Worm (Caenorhabditis elegans) whole organism, L3 larva: ENCODE measurements around the gene nduv-2.

Source experiments
- R02D3.7 ChIP-seq: fragments of 150-350 bp; optimal IDR thresholded peaks from 2 replicates; lab custom pipeline; 2014; ENCODE audit warnings: missing biosample characterization, missing genetic modification characterization
- ZK546.5 ChIP-seq: sonication (generic microtip); optimal IDR thresholded peaks from 2 replicates; lab custom pipeline; 2017; ENCODE audit warnings: missing biosample characterization, missing genetic modification characterization
- aly-2 ChIP-seq: fragments of 150-350 bp; optimal IDR thresholded peaks from 2 replicates; lab custom pipeline; 2014; ENCODE audit warnings: missing biosample characterization, missing genetic modification characterization
- ama-1 ChIP-seq: fragments of 150-350 bp; optimal IDR thresholded peaks from 2 replicates; lab custom pipeline; 2018
- ceh-16 ChIP-seq: sonication (generic microtip); optimal IDR thresholded peaks from 2 replicates; lab custom pipeline; 2017; ENCODE audit warnings: missing biosample characterization, missing genetic modification characterization
- ceh-28 ChIP-seq: fragments of 150-350 bp; optimal IDR thresholded peaks from 2 replicates; lab custom pipeline; 2014; ENCODE audit warnings: missing biosample characterization, missing genetic modification reagents, missing genetic modification characterization
- ceh-82 ChIP-seq: fragments of 150-350 bp; optimal IDR thresholded peaks from 2 replicates; lab custom pipeline; 2014; ENCODE audit warnings: missing biosample characterization, missing genetic modification characterization
- ceh-9 ChIP-seq: sonication (generic microtip); optimal IDR thresholded peaks from 2 replicates; lab custom pipeline; 2018; ENCODE audit warnings: missing biosample characterization, missing genetic modification characterization
- egl-27 ChIP-seq: sonication (generic microtip); optimal IDR thresholded peaks from 4 replicates; lab custom pipeline; 2017; ENCODE audit warnings: missing biosample characterization, missing genetic modification reagents, missing genetic modification characterization
- egl-5 ChIP-seq: fragments of 150-350 bp; optimal IDR thresholded peaks from 2 replicates; lab custom pipeline; 2017; ENCODE audit warnings: missing biosample characterization, missing genetic modification reagents, missing genetic modification characterization, inconsistent platforms
- elt-1 ChIP-seq: fragments of 150-350 bp; optimal IDR thresholded peaks from 2 replicates; lab custom pipeline; 2014; ENCODE audit warnings: missing biosample characterization, missing genetic modification characterization
- elt-2 ChIP-seq: sonication (generic microtip); optimal IDR thresholded peaks from 2 replicates; lab custom pipeline; 2016; ENCODE audit warnings: missing genetic modification reagents, mild to moderate bottlenecking, missing genetic modification characterization, missing compliant biosample characterization
- elt-3 ChIP-seq, 3 experiments: fragments of 150-350 bp in 1 of 3; sonication (generic microtip) in 2 of 3; optimal IDR thresholded peaks; 2 replicates in 2 of 3; 4 replicates in 1 of 3; lab custom pipeline; 2014 to 2017; ENCODE audit warnings: missing biosample characterization in 3 of 3, missing genetic modification characterization in 3 of 3
- eor-1 ChIP-seq, 2 experiments: fragments of 150-350 bp; optimal IDR thresholded peaks; 2 replicates each; lab custom pipeline; 2014 to 2018; ENCODE audit warnings: missing biosample characterization in 2 of 2, missing genetic modification characterization in 2 of 2
- fkh-2 ChIP-seq: fragments of 150-350 bp; optimal IDR thresholded peaks from 2 replicates; lab custom pipeline; 2014; ENCODE audit warnings: missing biosample characterization, missing genetic modification reagents, missing genetic modification characterization
- fos-1 ChIP-seq: fragments of 150-350 bp; optimal IDR thresholded peaks from 2 replicates; lab custom pipeline; 2014; ENCODE audit warnings: missing biosample characterization, missing genetic modification characterization
- hmg-11 ChIP-seq: sonication (generic microtip); optimal IDR thresholded peaks from 2 replicates; lab custom pipeline; 2016; ENCODE audit warnings: missing genetic modification characterization, missing compliant biosample characterization
- jun-1 ChIP-seq: fragments of 150-350 bp; optimal IDR thresholded peaks from 2 replicates; lab custom pipeline; 2014; ENCODE audit warnings: missing biosample characterization, missing genetic modification reagents, missing genetic modification characterization
- lin-15B ChIP-seq: fragments of 150-350 bp; optimal IDR thresholded peaks from 2 replicates; lab custom pipeline; 2014; ENCODE audit warnings: missing biosample characterization, missing genetic modification characterization
- lin-39 ChIP-seq: fragments of 150-350 bp; optimal IDR thresholded peaks from 2 replicates; lab custom pipeline; 2018; ENCODE audit warnings: missing biosample characterization, missing genetic modification reagents, missing genetic modification characterization
- lsy-12 ChIP-seq: sonication (generic microtip); optimal IDR thresholded peaks from 2 replicates; lab custom pipeline; 2016; ENCODE audit warnings: mild to moderate bottlenecking, missing genetic modification characterization, missing compliant biosample characterization
- mdl-1 ChIP-seq: fragments of 150-350 bp; optimal IDR thresholded peaks from 2 replicates; lab custom pipeline; 2014; ENCODE audit warnings: missing biosample characterization, missing genetic modification characterization
- mml-1 ChIP-seq: fragments of 150-350 bp; sonication (generic microtip); optimal IDR thresholded peaks from 3 replicates; lab custom pipeline; 2014; ENCODE audit warnings: missing biosample characterization, missing genetic modification characterization
- nfya-1 ChIP-seq: sonication (generic microtip); optimal IDR thresholded peaks from 2 replicates; lab custom pipeline; 2017; ENCODE audit warnings: missing genetic modification characterization, mild to moderate bottlenecking, missing compliant biosample characterization, antibody characterized with exemption, moderate library complexity; ENCODE audit not compliant: insufficient read depth
- nhr-11 ChIP-seq: fragments of 150-350 bp; optimal IDR thresholded peaks from 2 replicates; lab custom pipeline; 2014; ENCODE audit warnings: missing biosample characterization, missing genetic modification characterization
- nhr-12 ChIP-seq: fragments of 150-350 bp; optimal IDR thresholded peaks from 2 replicates; lab custom pipeline; 2014; ENCODE audit warnings: missing biosample characterization, missing genetic modification characterization
- nhr-23 ChIP-seq: fragments of 150-350 bp; optimal IDR thresholded peaks from 2 replicates; lab custom pipeline; 2014; ENCODE audit warnings: missing biosample characterization, missing genetic modification reagents, missing genetic modification characterization
- nhr-237 ChIP-seq: fragments of 150-350 bp; optimal IDR thresholded peaks from 2 replicates; lab custom pipeline; 2014; ENCODE audit warnings: missing biosample characterization, missing genetic modification characterization
- nhr-25 ChIP-seq: sonication (generic microtip); optimal IDR thresholded peaks from 2 replicates; lab custom pipeline; 2017; ENCODE audit warnings: missing biosample characterization, missing genetic modification characterization
- nhr-28 ChIP-seq: fragments of 150-350 bp; optimal IDR thresholded peaks from 2 replicates; lab custom pipeline; 2014; ENCODE audit warnings: missing biosample characterization, missing genetic modification characterization
- nhr-43 ChIP-seq: sonication (generic microtip); optimal IDR thresholded peaks from 2 replicates; lab custom pipeline; 2016; ENCODE audit warnings: mild to moderate bottlenecking, missing genetic modification characterization, missing compliant biosample characterization; ENCODE audit not compliant: poor library complexity, severe bottlenecking
- nhr-76 ChIP-seq: fragments of 150-350 bp; sonication (generic microtip); optimal IDR thresholded peaks from 5 replicates; lab custom pipeline; 2014; ENCODE audit warnings: missing biosample characterization, missing genetic modification characterization
- nhr-77 ChIP-seq: fragments of 150-350 bp; optimal IDR thresholded peaks from 2 replicates; lab custom pipeline; 2014; ENCODE audit warnings: missing biosample characterization, missing genetic modification characterization
- pha-4 ChIP-seq: fragments of 150-350 bp; optimal IDR thresholded peaks from 2 replicates; lab custom pipeline; 2014; ENCODE audit warnings: missing biosample characterization, missing genetic modification reagents, missing genetic modification characterization
- pqm-1 ChIP-seq: fragments of 150-350 bp; optimal IDR thresholded peaks from 2 replicates; lab custom pipeline; 2017; ENCODE audit warnings: missing biosample characterization, missing genetic modification characterization, inconsistent platforms
- sea-2 ChIP-seq: fragments of 150-350 bp; sonication (generic microtip); optimal IDR thresholded peaks from 4 replicates; lab custom pipeline; 2014; ENCODE audit warnings: missing biosample characterization, missing genetic modification reagents, missing genetic modification characterization
- skn-1 ChIP-seq: fragments of 150-350 bp; optimal IDR thresholded peaks from 2 replicates; lab custom pipeline; 2014; ENCODE audit warnings: missing biosample characterization, missing genetic modification characterization
- snpc-4 ChIP-seq: fragments of 150-350 bp; optimal IDR thresholded peaks from 2 replicates; lab custom pipeline; 2014; ENCODE audit warnings: missing biosample characterization, missing genetic modification characterization
- tbx-2 ChIP-seq: sonication (generic microtip); optimal IDR thresholded peaks from 2 replicates; lab custom pipeline; 2016; ENCODE audit warnings: mild to moderate bottlenecking, missing genetic modification characterization, missing compliant biosample characterization
- unc-39 ChIP-seq: sonication (generic microtip); optimal IDR thresholded peaks from 4 replicates; lab custom pipeline; 2017; ENCODE audit warnings: missing biosample characterization, missing genetic modification characterization
- unc-62 ChIP-seq: fragments of 150-350 bp; sonication (generic microtip); optimal IDR thresholded peaks from 4 replicates; lab custom pipeline; 2014; ENCODE audit warnings: missing biosample characterization, missing genetic modification reagents, missing genetic modification characterization
- zag-1 ChIP-seq: fragments of 150-350 bp; optimal IDR thresholded peaks from 2 replicates; lab custom pipeline; 2014; ENCODE audit warnings: missing biosample characterization, missing genetic modification characterization
- ztf-11 ChIP-seq: fragments of 150-350 bp; optimal IDR thresholded peaks from 2 replicates; lab custom pipeline; 2014; ENCODE audit warnings: missing biosample characterization, missing genetic modification characterization
- ztf-4 ChIP-seq: fragments of 150-350 bp; optimal IDR thresholded peaks from 2 replicates; lab custom pipeline; 2014; ENCODE audit warnings: missing biosample characterization, missing genetic modification characterization

Gene nduv-2

DNA sequence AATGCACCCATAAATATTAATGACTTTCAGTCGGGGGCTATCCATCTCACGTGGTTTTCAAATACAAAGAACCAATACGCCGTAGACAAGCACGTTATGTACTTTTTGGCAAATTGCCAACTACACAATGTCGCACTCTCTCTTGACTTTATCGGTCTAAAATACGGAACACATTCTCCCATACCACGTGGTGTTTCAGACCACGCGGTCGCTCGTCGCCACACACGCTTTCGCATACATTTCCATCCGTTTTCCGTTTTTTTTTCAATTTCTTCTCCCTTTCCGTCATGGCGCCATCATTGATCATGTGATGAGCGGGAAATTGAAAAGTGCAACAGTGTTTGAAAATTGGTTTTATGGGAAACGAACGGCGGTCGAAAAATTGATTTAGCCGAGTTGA, 33.2 kb upstream of the nduv-2 start:
- TF ChIP-seq ceh-16, result no peak
- TF ChIP-seq skn-1 (tag; lab: Kevin White, UChicago), result no peak
- TF ChIP-seq pha-4 (tag; lab: Kevin White, UChicago), result peak; percentile 86
- no peak for TF ChIP-seq zag-1 (tag; lab: Kevin White, UChicago)
- TF ChIP-seq fos-1 (tag; lab: Kevin White, UChicago), result no peak
- TF ChIP-seq snpc-4 (tag; lab: Kevin White, UChicago), result peak; percentile 59
- peak; percentile 10 for TF ChIP-seq R02D3.7 (tag; lab: Kevin White, UChicago)
- peak; percentile 58 for TF ChIP-seq elt-1 (tag; lab: Kevin White, UChicago)
- peak; percentile 6 for TF ChIP-seq lin-39 (tag; lab: Kevin White, UChicago)
- peak; percentile 98 for TF ChIP-seq nhr-43 (tag; lab: Kevin White, UChicago)
- TF ChIP-seq pqm-1 (tag; lab: Kevin White, UChicago), result peak; percentile 75
- peak; percentile 94 for TF ChIP-seq mdl-1 (tag; lab: Kevin White, UChicago)
- TF ChIP-seq nhr-25 (tag; lab: Kevin White, UChicago), result peak; percentile 95
- peak; percentile 59 for TF ChIP-seq lin-15B (tag; lab: Kevin White, UChicago)
- no peak for TF ChIP-seq hmg-11 (tag; lab: Kevin White, UChicago)
- TF ChIP-seq ama-1 (lab: Kevin White, UChicago), result peak; percentile 45
- TF ChIP-seq nhr-23, result peak; percentile 95
- no peak for TF ChIP-seq mml-1
- TF ChIP-seq ztf-11 (tag; lab: Kevin White, UChicago), result no peak
- TF ChIP-seq jun-1 (tag; lab: Kevin White, UChicago), result peak; percentile 88
- TF ChIP-seq nhr-237 (tag; lab: Kevin White, UChicago), result no peak
- TF ChIP-seq eor-1 (tag; optimal IDR thresholded peaks at IDR 0.05; lab: Kevin White, UChicago), result no peak
- TF ChIP-seq lsy-12, result peak; percentile 89
- peak; percentile 33 for TF ChIP-seq ztf-4 (tag; lab: Kevin White, UChicago)
- TF ChIP-seq tbx-2, result peak; percentile 86
- TF ChIP-seq elt-2, result peak; percentile 96
- TF ChIP-seq nfya-1, result peak; percentile 67
- TF ChIP-seq elt-3 (tag; optimal IDR thresholded peaks at IDR 0.05; lab: Kevin White, UChicago), result peak in 1 of 3 experiments; percentile 67
- TF ChIP-seq egl-5 (tag; lab: Kevin White, UChicago), result peak; percentile 87
- TF ChIP-seq egl-27 (tag; lab: Kevin White, UChicago), result no peak

DNA sequence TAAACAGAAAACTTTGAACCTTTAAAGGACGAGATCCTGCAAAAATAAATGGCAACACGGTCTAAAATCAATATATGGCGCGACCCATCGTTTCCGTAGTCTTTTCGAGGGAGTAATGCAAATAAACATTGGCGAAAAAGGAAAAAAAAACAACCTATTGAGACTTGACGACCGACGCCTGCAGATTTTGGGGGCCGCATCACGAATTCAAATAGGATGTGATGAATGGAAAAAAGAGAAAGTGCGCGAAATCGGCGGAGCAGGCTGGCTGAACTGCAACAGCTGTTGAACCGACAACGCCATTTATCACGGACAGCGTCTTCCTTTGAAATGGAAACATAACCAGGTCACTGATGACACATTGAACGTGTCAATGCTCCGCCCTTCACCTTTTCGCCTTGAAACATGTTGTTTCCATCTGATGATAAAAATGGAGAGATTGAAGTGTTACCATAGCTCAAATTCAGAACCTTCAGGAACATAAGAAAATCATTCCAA, 32.5 kb upstream of the nduv-2 start:
- no peak for TF ChIP-seq ceh-28 (tag; lab: Kevin White, UChicago)
- TF ChIP-seq egl-5 (tag; lab: Kevin White, UChicago), result no peak
- TF ChIP-seq R02D3.7 (tag; lab: Kevin White, UChicago), result no peak
- TF ChIP-seq eor-1 (tag; optimal IDR thresholded peaks at IDR 0.05; lab: Kevin White, UChicago), result no peak
- TF ChIP-seq nhr-237 (tag; lab: Kevin White, UChicago), result no peak
- no peak for TF ChIP-seq sea-2 (GFP tag; lab: Kevin White, UChicago)
- no peak for TF ChIP-seq nhr-12
- TF ChIP-seq ama-1 (lab: Kevin White, UChicago), result peak; percentile 54
- TF ChIP-seq nhr-43 (tag; lab: Kevin White, UChicago), result peak; percentile 36
- no peak for TF ChIP-seq snpc-4 (tag; lab: Kevin White, UChicago)
- no peak for TF ChIP-seq mdl-1 (tag; lab: Kevin White, UChicago)
- TF ChIP-seq ZK546.5 (tag; lab: Kevin White, UChicago), result no peak
- no peak for TF ChIP-seq mml-1
- no peak for TF ChIP-seq tbx-2
- no peak for TF ChIP-seq nhr-28 (tag; lab: Kevin White, UChicago)
- TF ChIP-seq lin-39 (tag; lab: Kevin White, UChicago), result peak; percentile 72
- no peak for TF ChIP-seq nhr-77
- no peak for TF ChIP-seq ceh-16
- no peak for TF ChIP-seq nhr-76 (tag; lab: Kevin White, UChicago)
- TF ChIP-seq pha-4 (tag; lab: Kevin White, UChicago), result no peak

DNA sequence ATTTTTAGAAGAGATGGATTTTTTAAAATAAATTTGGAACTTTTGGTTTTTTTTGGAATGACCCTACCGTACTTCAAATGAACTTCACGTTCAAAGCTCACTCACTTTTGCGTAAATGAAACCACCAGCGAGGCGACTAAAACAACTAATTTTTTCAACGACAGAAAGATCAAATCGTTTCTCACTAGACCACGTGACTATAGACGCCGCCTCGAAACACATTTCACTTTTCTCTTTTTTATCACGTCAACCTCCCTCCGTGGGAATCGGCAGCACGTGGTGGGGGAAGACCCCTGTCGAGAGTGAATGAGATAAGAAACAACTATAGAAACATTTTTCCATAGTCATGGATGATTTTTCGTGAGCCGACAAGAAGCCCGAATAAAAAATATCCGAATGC, 31.9 kb upstream of the nduv-2 start:
- TF ChIP-seq lin-39 (tag; lab: Kevin White, UChicago) (peak; percentile 30), skn-1 (tag; lab: Kevin White, UChicago) (no peak), fkh-2 (no peak), egl-5 (tag; lab: Kevin White, UChicago) (peak; percentile 13), pha-4 (tag; lab: Kevin White, UChicago) (peak; percentile 68), elt-1 (tag; lab: Kevin White, UChicago) (peak; percentile 73), elt-3 (tag; optimal IDR thresholded peaks at IDR 0.05; lab: Kevin White, UChicago) (no peak), aly-2 (no peak), nhr-25 (tag; lab: Kevin White, UChicago) (peak; percentile 91), nhr-23 (peak; percentile 76), pqm-1 (tag; lab: Kevin White, UChicago) (peak; percentile 87), ztf-11 (tag; lab: Kevin White, UChicago) (no peak), ceh-82 (tag; lab: Kevin White, UChicago) (no peak), egl-27 (tag; lab: Kevin White, UChicago) (no peak), elt-2 (peak; percentile 92), unc-62 (no peak), unc-39 (no peak), fos-1 (tag; lab: Kevin White, UChicago) (no peak), ceh-16 (no peak), hmg-11 (tag; lab: Kevin White, UChicago) (no peak), nhr-43 (tag; lab: Kevin White, UChicago) (peak; percentile 91), nhr-12 (no peak), sea-2 (GFP tag; lab: Kevin White, UChicago) (no peak), ceh-9 (tag; lab: Kevin White, UChicago) (no peak), nhr-76 (tag; lab: Kevin White, UChicago) (no peak), nfya-1 (peak; percentile 73), ama-1 (lab: Kevin White, UChicago) (peak; percentile 84), nhr-237 (tag; lab: Kevin White, UChicago) (no peak), nhr-11 (tag; lab: Kevin White, UChicago) (no peak), snpc-4 (tag; lab: Kevin White, UChicago) (peak; percentile 48), ztf-4 (tag; lab: Kevin White, UChicago) (peak; percentile 54), ceh-28 (tag; lab: Kevin White, UChicago) (no peak)
